Fruit fly (Drosophila melanogaster) whole organism, wandering third instar larva: Measurements from ENCODE around the gene PolD2.

Source experiments
- OdsH ChIP-seq: fragments of 200-800 bp; sonication (Bioruptor generic); optimal IDR thresholded peaks from 2 replicates; lab custom pipeline; 2016; ENCODE audit warnings: missing biosample characterization, mild to moderate bottlenecking, missing genetic modification characterization
- dl ChIP-seq, 2 experiments: fragments of 175-275, 200-275 bp in 1 of 2; fragments of 200-275 bp in 1 of 2; sonication (Bioruptor generic); optimal IDR thresholded peaks; lab custom pipeline; 2018; ENCODE audit warnings: mild to moderate bottlenecking in 2 of 2, missing biosample characterization in 2 of 2, missing genetic modification characterization in 2 of 2, moderate library complexity in 2 of 2; ENCODE audit not compliant: partially characterized antibody in 2 of 2, insufficient read depth in 1 of 2
- dsf ChIP-seq: sonication (Bioruptor generic); optimal IDR thresholded peaks from 2 replicates; lab custom pipeline; 2016; ENCODE audit warnings: missing biosample characterization, missing genetic modification characterization, borderline replicate concordance
- jim ChIP-seq: fragments of 175-275, 200-325 bp; sonication (Bioruptor generic); optimal IDR thresholded peaks from 2 replicates; lab custom pipeline; 2016; ENCODE audit warnings: missing biosample characterization, mild to moderate bottlenecking, missing genetic modification characterization
- psq ChIP-seq: fragments of 200-800 bp; sonication (Bioruptor generic); optimal IDR thresholded peaks from 3 replicates; lab custom pipeline; 2017; ENCODE audit warnings: missing biosample characterization, mild to moderate bottlenecking, missing genetic modification characterization, moderate library complexity

DNA sequence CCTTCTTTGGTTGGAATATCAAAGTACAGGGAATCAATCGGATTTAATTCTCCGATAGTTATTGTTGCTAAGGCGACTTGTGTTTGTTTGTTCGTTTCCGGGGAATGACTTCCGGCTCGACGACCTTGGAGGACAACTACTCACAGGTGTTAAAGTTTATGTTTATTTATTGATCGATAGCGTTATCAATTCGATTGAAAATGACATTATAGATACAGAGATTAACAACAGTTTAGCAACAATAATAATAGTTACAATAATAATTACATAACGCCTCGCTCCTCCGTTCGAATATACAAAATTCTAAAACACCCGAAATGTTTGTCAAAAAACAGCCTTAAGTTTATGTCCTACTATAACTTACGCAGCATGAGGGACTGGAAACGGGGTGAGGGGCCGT lies 3.8 kb upstream of the PolD2 start, which contains the start of gene Dhc62B:
- TF ChIP-seq dl (GFP tag; optimal IDR thresholded peaks at IDR 0.05; lab: Kevin White, UChicago; ENCODE audit: insufficient read depth in 1 of 2, partially characterized antibody in 2 of 2) (no peak), jim (no peak), psq (no peak), dsf (GFP tag; lab: Kevin White, UChicago) (no peak), OdsH (no peak)
